Worm (Caenorhabditis elegans): ENCODE results near the gene srab-11.

The srab-11 gene

ce11 chrV:3151862-3152261 lies 5.0 kb upstream of the srab-11 start, which contains the start of gene srab-6:
Gene srab-6 (minus strand): TSS chrV:3151962.
- TF ChIP-seq aly-1 (tag; optimal IDR thresholded peaks at IDR 0.05) (no peak), ama-1 (optimal IDR thresholded peaks at IDR 0.05) (no peak), flt-1 (GFP tag; IDR thresholded peaks at IDR 0.05) (no peak), scrt-1 (GFP tag; IDR thresholded peaks at IDR 0.05) (no peak), F13C5.2 (tag; optimal IDR thresholded peaks at IDR 0.05) (no peak), tbx-11 (GFP tag; IDR thresholded peaks at IDR 0.05) (no peak), hmg-4 (GFP tag; optimal IDR thresholded peaks at IDR 0.05) (no peak), pes-1 (GFP tag; IDR thresholded peaks at IDR 0.05) (no peak), tra-4 (tag; optimal IDR thresholded peaks at IDR 0.05) (no peak), hmbx-1 (tag; optimal IDR thresholded peaks at IDR 0.05) (no peak), hnd-1 (tag; optimal IDR thresholded peaks at IDR 0.05) (no peak), sea-1 (GFP tag; conservative IDR thresholded peaks at IDR 0.05) (no peak), ceh-13 (GFP tag; optimal IDR thresholded peaks at IDR 0.05) (no peak), ceh-36 (tag; optimal IDR thresholded peaks at IDR 0.05) (no peak), tbx-37 (GFP tag; conservative IDR thresholded peaks at IDR 0.05) (no peak), B0310.2 (tag; optimal IDR thresholded peaks at IDR 0.05) (no peak), ets-7 (tag; optimal IDR thresholded peaks at IDR 0.05) (no peak)

ce11 chrV:3149910-3150428 lies 3.1 kb upstream of the srab-11 start:
- TF ChIP-seq hnd-1 (tag; optimal IDR thresholded peaks at IDR 0.05) (no peak), ceh-36 (tag; optimal IDR thresholded peaks at IDR 0.05) (no peak), tbx-11 (GFP tag; IDR thresholded peaks at IDR 0.05) (no peak), scrt-1 (GFP tag; IDR thresholded peaks at IDR 0.05) (no peak), ama-1 (optimal IDR thresholded peaks at IDR 0.05) (no peak), sea-1 (GFP tag; conservative IDR thresholded peaks at IDR 0.05) (no peak), aly-1 (tag; optimal IDR thresholded peaks at IDR 0.05) (no peak), F13C5.2 (tag; optimal IDR thresholded peaks at IDR 0.05) (no peak), ceh-13 (GFP tag; optimal IDR thresholded peaks at IDR 0.05) (no peak), tra-4 (tag; optimal IDR thresholded peaks at IDR 0.05) (no peak), hmbx-1 (tag; optimal IDR thresholded peaks at IDR 0.05) (no peak), hmg-4 (GFP tag; optimal IDR thresholded peaks at IDR 0.05) (no peak), B0310.2 (tag; optimal IDR thresholded peaks at IDR 0.05) (no peak), flt-1 (GFP tag; IDR thresholded peaks at IDR 0.05) (no peak), ets-7 (tag; optimal IDR thresholded peaks at IDR 0.05) (no peak), pes-1 (GFP tag; IDR thresholded peaks at IDR 0.05) (no peak)

DNA sequence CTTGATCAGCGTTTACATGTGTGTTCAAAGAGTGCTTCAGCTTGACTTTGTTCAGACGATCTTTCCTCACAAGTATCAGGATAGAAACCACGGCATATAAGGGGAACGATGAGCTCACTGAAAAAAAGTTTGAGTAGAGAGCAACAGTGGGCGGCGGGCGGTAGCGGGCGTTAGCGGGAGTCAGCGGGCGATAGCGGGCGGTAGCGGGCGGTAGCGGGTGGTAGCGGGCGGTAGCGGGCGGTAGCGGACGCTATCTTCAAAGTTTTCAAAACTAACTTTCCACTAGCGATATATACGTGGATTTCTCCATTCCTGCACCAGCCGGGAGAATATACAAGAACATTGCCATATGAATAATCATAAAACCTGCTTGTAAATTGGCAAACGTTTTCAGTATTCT lies 1.6 kb downstream of the srab-11 start:
- TF ChIP-seq tra-4 (tag; optimal IDR thresholded peaks at IDR 0.05) = no peak
- no peak for TF ChIP-seq B0310.2 (tag; optimal IDR thresholded peaks at IDR 0.05)
- TF ChIP-seq pes-1 (GFP tag; IDR thresholded peaks at IDR 0.05) = no peak
- no peak for TF ChIP-seq ets-7 (tag; optimal IDR thresholded peaks at IDR 0.05)
- no peak for TF ChIP-seq ceh-36 (tag; optimal IDR thresholded peaks at IDR 0.05)
- no peak for TF ChIP-seq hmg-4 (GFP tag; optimal IDR thresholded peaks at IDR 0.05)
- no peak for TF ChIP-seq scrt-1 (GFP tag; IDR thresholded peaks at IDR 0.05)
- TF ChIP-seq hmbx-1 (tag; optimal IDR thresholded peaks at IDR 0.05) = no peak
- no peak for TF ChIP-seq F13C5.2 (tag; optimal IDR thresholded peaks at IDR 0.05)

- TF ChIP-seq B0310.2 (tag; optimal IDR thresholded peaks at IDR 0.05) = no peak
- no peak for TF ChIP-seq ceh-36 (tag; optimal IDR thresholded peaks at IDR 0.05)
- no peak for TF ChIP-seq ets-7 (tag; optimal IDR thresholded peaks at IDR 0.05)
- TF ChIP-seq hnd-1 (tag; optimal IDR thresholded peaks at IDR 0.05) = no peak
- TF ChIP-seq tbx-37 (GFP tag; conservative IDR thresholded peaks at IDR 0.05) = no peak
- TF ChIP-seq sea-1 (GFP tag; conservative IDR thresholded peaks at IDR 0.05) = no peak
- TF ChIP-seq tbx-11 (GFP tag; IDR thresholded peaks at IDR 0.05) = no peak
- TF ChIP-seq pes-1 (GFP tag; IDR thresholded peaks at IDR 0.05) = no peak
- TF ChIP-seq ceh-13 (GFP tag; optimal IDR thresholded peaks at IDR 0.05) = no peak
- TF ChIP-seq ama-1 (optimal IDR thresholded peaks at IDR 0.05) = no peak
- TF ChIP-seq tra-4 (tag; optimal IDR thresholded peaks at IDR 0.05) = no peak
- TF ChIP-seq hmg-4 (GFP tag; optimal IDR thresholded peaks at IDR 0.05) = no peak
- no peak for TF ChIP-seq aly-1 (tag; optimal IDR thresholded peaks at IDR 0.05)
- no peak for TF ChIP-seq F13C5.2 (tag; optimal IDR thresholded peaks at IDR 0.05)
- no peak for TF ChIP-seq scrt-1 (GFP tag; IDR thresholded peaks at IDR 0.05)
- no peak for TF ChIP-seq flt-1 (GFP tag; IDR thresholded peaks at IDR 0.05)
- no peak for TF ChIP-seq hmbx-1 (tag; optimal IDR thresholded peaks at IDR 0.05)
Measured at ce11 chrV:3144494-3144893, 2.3 kb downstream of the srab-11 start, which contains the start of gene srab-10. Gene srab-10 (minus strand): TSS chrV:3144594.

ce11 chrV:3141190-3141589 lies 5.6 kb downstream of the srab-11 start, which contains the start of gene srab-9:
Gene srab-9 (minus strand): TSS chrV:3141290.
- TF ChIP-seq hnd-1 (tag; optimal IDR thresholded peaks at IDR 0.05) (no peak), flt-1 (GFP tag; IDR thresholded peaks at IDR 0.05) (no peak), pes-1 (GFP tag; IDR thresholded peaks at IDR 0.05) (no peak), scrt-1 (GFP tag; IDR thresholded peaks at IDR 0.05) (no peak), aly-1 (tag; optimal IDR thresholded peaks at IDR 0.05) (no peak), ceh-36 (tag; optimal IDR thresholded peaks at IDR 0.05) (no peak), ama-1 (optimal IDR thresholded peaks at IDR 0.05) (no peak), F13C5.2 (tag; optimal IDR thresholded peaks at IDR 0.05) (no peak), tbx-11 (GFP tag; IDR thresholded peaks at IDR 0.05) (no peak), B0310.2 (tag; optimal IDR thresholded peaks at IDR 0.05) (no peak)

DNA sequence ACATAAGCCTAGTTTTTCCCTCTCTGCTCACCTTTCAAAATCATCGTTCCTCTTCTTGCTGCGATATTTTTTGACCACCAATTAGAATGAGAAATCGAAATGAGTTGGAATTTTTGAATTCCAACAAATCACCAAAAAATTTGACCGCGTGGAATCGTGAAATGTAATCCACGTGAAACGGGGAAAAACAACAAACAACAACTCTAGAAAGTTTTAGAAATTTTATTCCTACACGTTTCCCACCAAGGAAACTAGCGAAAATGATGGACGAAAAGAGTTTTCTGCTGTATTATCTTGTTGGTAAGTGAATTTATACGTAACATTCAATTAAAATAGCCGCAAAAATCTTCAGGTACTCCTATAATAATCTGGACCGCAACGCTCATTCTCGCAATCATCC lies 8.3 kb downstream of the srab-11 start, which contains the start of the genes irld-3 and F02C9.1:
TSS of gene irld-3 (minus strand) at position 101 of the 400 bp plus-strand sequence.
TSS of gene F02C9.1 (plus strand) at position 216 of the 400 bp plus-strand sequence.
- TF ChIP-seq aly-1 (tag; optimal IDR thresholded peaks at IDR 0.05) (no peak), ets-7 (tag; optimal IDR thresholded peaks at IDR 0.05) (no peak), pes-1 (GFP tag; IDR thresholded peaks at IDR 0.05) (no peak), ceh-13 (GFP tag; optimal IDR thresholded peaks at IDR 0.05) (no peak), ama-1 (optimal IDR thresholded peaks at IDR 0.05) (no peak), sea-1 (GFP tag; conservative IDR thresholded peaks at IDR 0.05) (no peak), hmg-4 (GFP tag; optimal IDR thresholded peaks at IDR 0.05) (no peak), B0310.2 (tag; optimal IDR thresholded peaks at IDR 0.05) (no peak), tbx-37 (GFP tag; conservative IDR thresholded peaks at IDR 0.05) (no peak), ceh-36 (tag; optimal IDR thresholded peaks at IDR 0.05) (no peak), flt-1 (GFP tag; IDR thresholded peaks at IDR 0.05) (no peak), tra-4 (tag; optimal IDR thresholded peaks at IDR 0.05) (no peak), hnd-1 (tag; optimal IDR thresholded peaks at IDR 0.05) (no peak), hmbx-1 (tag; optimal IDR thresholded peaks at IDR 0.05) (no peak), scrt-1 (GFP tag; IDR thresholded peaks at IDR 0.05) (no peak)

- TF ChIP-seq tra-4 (tag; optimal IDR thresholded peaks at IDR 0.05) = no peak
- TF ChIP-seq F13C5.2 (tag; optimal IDR thresholded peaks at IDR 0.05) = no peak
- TF ChIP-seq scrt-1 (GFP tag; IDR thresholded peaks at IDR 0.05) = no peak
- no peak for TF ChIP-seq tbx-11 (GFP tag; IDR thresholded peaks at IDR 0.05)
- TF ChIP-seq flt-1 (GFP tag; IDR thresholded peaks at IDR 0.05) = no peak
- TF ChIP-seq hmbx-1 (tag; optimal IDR thresholded peaks at IDR 0.05) = no peak
- TF ChIP-seq ceh-13 (GFP tag; optimal IDR thresholded peaks at IDR 0.05) = no peak
- TF ChIP-seq tbx-37 (GFP tag; conservative IDR thresholded peaks at IDR 0.05) = no peak
- TF ChIP-seq B0310.2 (tag; optimal IDR thresholded peaks at IDR 0.05) = no peak
- no peak for TF ChIP-seq sea-1 (GFP tag; conservative IDR thresholded peaks at IDR 0.05)
Measured at ce11 chrV:3133293-3133755, 13.5 kb downstream of the srab-11 start, which contains the start of gene F02C9.2. Gene F02C9.2 (plus strand): TSS chrV:3133705.

All from whole organism, early embryonic.